Fruit fly (Drosophila melanogaster): ENCODE results near the gene CG32073.

CG32073 gene

dm6 chr3L:11064689-11065088, 42.7 kb downstream of the CG32073 start, which contains the start of the genes CG32075, CG45101 and SuUR:
TSS of gene CG32075 (minus strand) at chr3L:11064941.
TSS of gene CG45101 (plus strand) at chr3L:11064991.
TSS of gene SuUR (plus strand) at chr3L:11064991.
- TF ChIP-seq psq (optimal IDR thresholded peaks at IDR 0.05) (no peak), usp (GFP tag; optimal IDR thresholded peaks at IDR 0.05) (no peak)

- TF ChIP-seq pan (optimal IDR thresholded peaks at IDR 0.05) (no peak), EcR (GFP tag; optimal IDR thresholded peaks at IDR 0.05) (no peak), usp (GFP tag; optimal IDR thresholded peaks at IDR 0.05) (no peak), CG8478 (optimal IDR thresholded peaks at IDR 0.05) (no peak), Dll (optimal IDR thresholded peaks at IDR 0.05) (no peak)
These were observed 44.9 kb downstream of the CG32073 start, which contains the start of gene CG32069 for dm6 chr3L:11062441-11062840. TSS of gene CG32069 (minus strand) at chr3L:11062614.

dm6 chr3L:11061200-11061599, 46.2 kb downstream of the CG32073 start, which contains the start of the genes CG6321 and Blos2:
TSS of gene CG6321 (minus strand) at chr3L:11061224.
TSS of gene Blos2 (plus strand) at chr3L:11061571.
- TF ChIP-seq psq (optimal IDR thresholded peaks at IDR 0.05) (no peak), usp (GFP tag; optimal IDR thresholded peaks at IDR 0.05) (no peak), EcR (GFP tag; optimal IDR thresholded peaks at IDR 0.05) (no peak), Dll (optimal IDR thresholded peaks at IDR 0.05) (no peak), CG8478 (optimal IDR thresholded peaks at IDR 0.05) (no peak), pan (optimal IDR thresholded peaks at IDR 0.05) (peak; percentile 87)
